Fruit fly (Drosophila melanogaster) Kc167 (cell line): Measurements from ENCODE around the gene CG42634.

ENCODE experiments used
- Myc ChIP-seq: fragments of >200 bp; optimal IDR thresholded peaks from 2 replicates; lab custom pipeline; 2017; ENCODE audit warnings: missing external identifiers
- h ChIP-seq: fragments of >200 bp; optimal IDR thresholded peaks from 3 replicates; lab custom pipeline; 2018; ENCODE audit warnings: missing external identifiers
- psq ChIP-seq: fragments of >200 bp; optimal IDR thresholded peaks from 2 replicates; lab custom pipeline; 2017; ENCODE audit warnings: missing external identifiers
- ttk ChIP-seq: sonication (Bioruptor generic); optimal IDR thresholded peaks from 2 replicates; lab custom pipeline; 2017; ENCODE audit warnings: missing external identifiers

dm6 chr2L:18007060-18007459 is 675 bp upstream of the CG42634 start, which contains the start of gene CG42659:
- no peak for TF ChIP-seq psq (lab: Kevin White, UChicago)
- TF ChIP-seq Myc (lab: Kevin White, UChicago), result no peak
- no peak for TF ChIP-seq ttk
- no peak for TF ChIP-seq h (lab: Kevin White, UChicago)
